Worm (Caenorhabditis elegans) whole organism, L4/young adult: ENCODE results near the gene C14A4.8.

ENCODE experiments used
- W03F9.2 ChIP-seq: fragments of 150-350 bp; optimal IDR thresholded peaks from 2 replicates; lab custom pipeline; 2014; ENCODE audit warnings: missing biosample characterization, missing genetic modification characterization
- dao-5 ChIP-seq: sonication (generic microtip); optimal IDR thresholded peaks from 2 replicates; lab custom pipeline; 2016; ENCODE audit warnings: missing genotype, missing genetic modification characterization, moderate library complexity, missing compliant biosample characterization
- him-1 ChIP-seq: sonication (generic microtip); optimal IDR thresholded peaks from 2 replicates; lab custom pipeline; 2016; ENCODE audit warnings: missing genotype, missing genetic modification reagents, missing genetic modification characterization, missing compliant biosample characterization

DNA sequence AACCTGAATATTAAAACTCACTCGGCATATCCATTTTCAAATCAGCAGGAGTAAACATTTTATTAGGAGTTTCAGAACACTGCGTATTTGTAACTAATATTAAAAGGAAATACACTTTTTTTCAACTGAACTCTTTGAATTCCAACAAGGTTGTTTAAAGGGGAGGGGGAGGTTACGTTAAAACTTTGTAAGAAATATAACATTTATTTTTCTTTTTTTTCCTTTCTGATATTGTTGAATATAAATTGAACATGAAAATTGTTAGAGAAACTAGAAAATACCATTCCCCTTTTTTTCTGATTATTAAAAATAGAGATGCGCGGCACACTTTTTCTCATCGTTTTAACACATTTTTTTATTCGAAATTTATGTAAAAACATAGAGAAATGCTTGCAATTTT, at the start of gene C14A4.8:
- TF ChIP-seq dao-5 (tag; lab: Kevin White, UChicago): no peak
- no peak for TF ChIP-seq W03F9.2
- TF ChIP-seq him-1 (tag; lab: Kevin White, UChicago): no peak
